Worm (Caenorhabditis elegans) whole organism, late embryonic: ENCODE data around the gene vab-1.

Experiments
- C08G9.2 ChIP-seq: sonication (generic microtip); optimal IDR thresholded peaks from 2 replicates; lab custom pipeline; 2016; ENCODE audit warnings: mild to moderate bottlenecking, missing genetic modification characterization, moderate library complexity, missing compliant biosample characterization
- C38D4.7 ChIP-seq: fragments of 200-800 bp; sonication (Bioruptor generic); optimal IDR thresholded peaks from 2 replicates; lab custom pipeline; 2018; ENCODE audit warnings: mild to moderate bottlenecking, missing genetic modification characterization, moderate library complexity, missing compliant biosample characterization
- F13H6.1 ChIP-seq: sonication (generic microtip); optimal IDR thresholded peaks from 2 replicates; lab custom pipeline; 2016; ENCODE audit warnings: missing genetic modification characterization, missing compliant biosample characterization
- K02D7.2 ChIP-seq: sonication (generic microtip); optimal IDR thresholded peaks from 2 replicates; lab custom pipeline; 2017; ENCODE audit warnings: mild to moderate bottlenecking, missing genetic modification characterization, missing compliant biosample characterization
- K09A11.1 ChIP-seq: sonication (generic microtip); optimal IDR thresholded peaks from 2 replicates; lab custom pipeline; 2017; ENCODE audit warnings: antibody characterized with exemption, mild to moderate bottlenecking, missing genetic modification characterization, missing compliant biosample characterization; ENCODE audit not compliant: insufficient read depth
- T23F11.4 ChIP-seq: fragments of 200-800 bp; sonication (Bioruptor generic); optimal IDR thresholded peaks from 2 replicates; lab custom pipeline; 2018; ENCODE audit warnings: mild to moderate bottlenecking, missing genetic modification characterization, missing compliant biosample characterization
- Y22D7AL.16 ChIP-seq: sonication (generic microtip); optimal IDR thresholded peaks from 2 replicates; lab custom pipeline; 2016; ENCODE audit warnings: missing genetic modification characterization, missing compliant biosample characterization
- ceh-18 ChIP-seq: sonication (generic microtip); optimal IDR thresholded peaks from 2 replicates; lab custom pipeline; 2016; ENCODE audit warnings: missing genetic modification characterization, missing compliant biosample characterization
- ceh-19 ChIP-seq: fragments of 200-800 bp; sonication (Bioruptor generic); optimal IDR thresholded peaks from 2 replicates; lab custom pipeline; 2018; ENCODE audit warnings: mild to moderate bottlenecking, missing genetic modification characterization, missing compliant biosample characterization
- ceh-22 ChIP-seq: sonication (generic microtip); optimal IDR thresholded peaks from 2 replicates; lab custom pipeline; 2017; ENCODE audit warnings: missing biosample characterization, missing genetic modification characterization
- ceh-24 ChIP-seq: sonication (generic microtip); optimal IDR thresholded peaks from 2 replicates; lab custom pipeline; 2016; ENCODE audit warnings: mild to moderate bottlenecking, missing genetic modification characterization, missing compliant biosample characterization
- ceh-30 ChIP-seq: fragments of 150-350 bp; optimal IDR thresholded peaks from 2 replicates; lab custom pipeline; 2014; ENCODE audit warnings: missing biosample characterization, missing genetic modification characterization
- ceh-34 ChIP-seq: sonication (generic microtip); optimal IDR thresholded peaks from 2 replicates; lab custom pipeline; 2016; ENCODE audit warnings: mild to moderate bottlenecking, missing genetic modification characterization, missing compliant biosample characterization
- ceh-45 ChIP-seq: fragments of 200-800 bp; sonication (Bioruptor generic); IDR thresholded peaks from 2 replicates; pipeline ENCODE4 v1.3.6; 2022; ENCODE audit warnings: missing genetic modification reagents, missing genetic modification characterization, missing compliant biosample characterization
- ceh-48 ChIP-seq: sonication (generic microtip); optimal IDR thresholded peaks from 2 replicates; lab custom pipeline; 2016; ENCODE audit warnings: missing genetic modification characterization, inconsistent platforms, missing compliant biosample characterization
- ceh-6 ChIP-seq: fragments of 200-800 bp; sonication (Bioruptor generic); optimal IDR thresholded peaks from 2 replicates; lab custom pipeline; 2018; ENCODE audit warnings: mild to moderate bottlenecking, missing genetic modification characterization, missing compliant biosample characterization
- che-1 ChIP-seq: sonication (generic microtip); optimal IDR thresholded peaks from 2 replicates; lab custom pipeline; 2016; ENCODE audit warnings: mild to moderate bottlenecking, missing genetic modification characterization, missing compliant biosample characterization
- dmd-4 ChIP-seq: sonication (generic microtip); optimal IDR thresholded peaks from 2 replicates; lab custom pipeline; 2016; ENCODE audit warnings: borderline replicate concordance, missing genetic modification characterization, missing compliant biosample characterization
- dve-1 ChIP-seq: sonication (generic microtip); optimal IDR thresholded peaks from 2 replicates; lab custom pipeline; 2017; ENCODE audit warnings: antibody characterized with exemption, mild to moderate bottlenecking, missing genetic modification characterization, missing compliant biosample characterization
- elt-2 ChIP-seq: sonication (generic microtip); optimal IDR thresholded peaks from 2 replicates; lab custom pipeline; 2016; ENCODE audit warnings: missing genetic modification reagents, missing genetic modification characterization, missing compliant biosample characterization
- ets-4 ChIP-seq: sonication (generic microtip); optimal IDR thresholded peaks from 2 replicates; lab custom pipeline; 2016; ENCODE audit warnings: missing genetic modification characterization, missing compliant biosample characterization
- fax-1 ChIP-seq: sonication (generic microtip); optimal IDR thresholded peaks from 2 replicates; lab custom pipeline; 2016; ENCODE audit warnings: missing genotype, missing genetic modification characterization, missing compliant biosample characterization
- fkh-10 ChIP-seq: fragments of 150-350 bp; optimal IDR thresholded peaks from 2 replicates; lab custom pipeline; 2014; ENCODE audit warnings: missing biosample characterization, missing genetic modification reagents, missing genetic modification characterization
- gmeb-2 ChIP-seq: sonication (generic microtip); optimal IDR thresholded peaks from 2 replicates; lab custom pipeline; 2016; ENCODE audit warnings: missing genetic modification characterization, inconsistent platforms, missing compliant biosample characterization
- hlh-6 ChIP-seq: sonication (generic microtip); optimal IDR thresholded peaks from 2 replicates; lab custom pipeline; 2016; ENCODE audit warnings: missing genotype, missing genetic modification characterization, missing compliant biosample characterization
- hlh-8 ChIP-seq: sonication (generic microtip); optimal IDR thresholded peaks from 2 replicates; lab custom pipeline; 2016; ENCODE audit warnings: missing genotype, missing genetic modification characterization, missing compliant biosample characterization
- npax-4 ChIP-seq: sonication (generic microtip); optimal IDR thresholded peaks from 2 replicates; lab custom pipeline; 2016; ENCODE audit warnings: missing genetic modification characterization, missing compliant biosample characterization
- pat-9 ChIP-seq: fragments of 200-800 bp; sonication (Bioruptor generic); optimal IDR thresholded peaks from 2 replicates; lab custom pipeline; 2018; ENCODE audit warnings: mild to moderate bottlenecking, missing genetic modification characterization, moderate library complexity, missing compliant biosample characterization
- pax-1 ChIP-seq: fragments of 150-350 bp; optimal IDR thresholded peaks from 2 replicates; lab custom pipeline; 2014; ENCODE audit warnings: missing biosample characterization, missing genetic modification characterization
- pha-2 ChIP-seq: sonication (generic microtip); optimal IDR thresholded peaks from 2 replicates; lab custom pipeline; 2017; ENCODE audit warnings: mild to moderate bottlenecking, missing genetic modification characterization, missing compliant biosample characterization
- pros-1 ChIP-seq: fragments of 150-350 bp; optimal IDR thresholded peaks from 2 replicates; lab custom pipeline; 2014; ENCODE audit warnings: missing biosample characterization, missing genetic modification reagents, missing genetic modification characterization
- rnt-1 ChIP-seq: sonication (generic microtip); optimal IDR thresholded peaks from 2 replicates; lab custom pipeline; 2016; ENCODE audit warnings: missing genetic modification characterization, missing compliant biosample characterization
- unc-55 ChIP-seq: sonication (generic microtip); optimal IDR thresholded peaks from 2 replicates; lab custom pipeline; 2017; ENCODE audit warnings: missing biosample characterization, missing genetic modification reagents, missing genetic modification characterization
- zip-5 ChIP-seq: sonication (generic microtip); optimal IDR thresholded peaks from 2 replicates; lab custom pipeline; 2016; ENCODE audit warnings: missing genetic modification characterization, missing compliant biosample characterization
- ztf-16 ChIP-seq: sonication (generic microtip); optimal IDR thresholded peaks from 2 replicates; lab custom pipeline; 2017; ENCODE audit warnings: missing genetic modification characterization, missing compliant biosample characterization

vab-1 gene

DNA sequence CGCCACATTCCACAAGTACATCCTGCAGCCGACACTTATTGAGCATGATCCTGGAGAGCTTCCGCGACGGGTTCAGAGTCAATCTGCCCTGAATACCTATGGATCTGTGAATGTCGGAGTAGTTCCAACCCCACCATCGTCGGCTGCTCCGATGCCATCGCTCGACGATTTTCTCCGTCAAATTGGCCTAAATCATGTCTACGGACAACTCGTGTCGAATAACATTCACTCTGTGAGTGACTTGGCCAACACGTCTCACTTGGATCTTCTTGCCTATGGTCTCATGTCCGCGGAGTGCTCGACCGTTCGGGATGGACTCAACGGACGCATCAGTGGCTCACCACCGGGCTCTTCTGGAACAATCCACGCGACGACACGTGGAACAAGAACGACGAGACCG lies 18.3 kb downstream of the vab-1 start:
- TF ChIP-seq ceh-18: no peak
- TF ChIP-seq zip-5: no peak
- no peak for TF ChIP-seq hlh-8 (tag; lab: Kevin White, UChicago)
- no peak for TF ChIP-seq ceh-45 (GFP tag; lab: Robert Waterston, UW)
- TF ChIP-seq T23F11.4: no peak
- TF ChIP-seq che-1 (tag; lab: Kevin White, UChicago): no peak
- no peak for TF ChIP-seq pax-1 (tag; lab: Kevin White, UChicago)
- no peak for TF ChIP-seq gmeb-2 (tag; lab: Kevin White, UChicago)
- no peak for TF ChIP-seq F13H6.1 (tag; lab: Kevin White, UChicago)
- no peak for TF ChIP-seq ceh-30 (tag; lab: Kevin White, UChicago)
- no peak for TF ChIP-seq K09A11.1 (tag; lab: Kevin White, UChicago)
- no peak for TF ChIP-seq fkh-10
- TF ChIP-seq C08G9.2 (tag; lab: Kevin White, UChicago): no peak
- no peak for TF ChIP-seq ceh-6 (GFP tag; lab: Kevin White, UChicago)
- no peak for TF ChIP-seq ztf-16
- no peak for TF ChIP-seq ceh-48
- no peak for TF ChIP-seq ceh-19 (GFP tag; lab: Kevin White, UChicago)
- TF ChIP-seq dve-1 (tag; lab: Kevin White, UChicago): no peak
- no peak for TF ChIP-seq ceh-22 (tag; lab: Kevin White, UChicago)
- TF ChIP-seq fax-1: no peak
- TF ChIP-seq, all 69 proteins: peak for 0

DNA sequence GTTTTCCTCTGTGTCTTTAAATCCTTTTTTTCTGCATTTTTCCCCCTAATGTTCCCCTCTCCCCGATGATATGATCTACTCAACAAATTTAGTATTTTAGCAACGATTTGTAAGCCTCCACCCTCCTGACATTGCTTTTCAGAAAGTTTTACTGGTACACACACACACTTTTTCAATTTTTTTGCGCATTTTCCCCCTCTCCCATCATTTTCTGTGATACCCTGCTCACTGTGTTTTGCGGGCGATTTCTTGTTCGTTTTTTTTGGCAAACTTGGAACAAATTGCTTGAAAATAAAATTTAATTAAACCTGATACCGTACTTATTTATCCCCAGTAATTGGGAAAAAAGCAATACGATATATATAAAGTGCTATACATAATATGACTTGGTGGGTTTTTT lies 18.9 kb downstream of the vab-1 start:
- TF ChIP-seq rnt-1: peak; percentile 10
- no peak for TF ChIP-seq ets-4 (tag; lab: Kevin White, UChicago)
- TF ChIP-seq pha-2 (tag; lab: Kevin White, UChicago): no peak
- no peak for TF ChIP-seq ceh-48
- TF ChIP-seq dmd-4 (tag; lab: Kevin White, UChicago): peak; percentile 18
- TF ChIP-seq ceh-24 (tag; lab: Kevin White, UChicago): no peak
- TF ChIP-seq C08G9.2 (tag; lab: Kevin White, UChicago): no peak
- TF ChIP-seq fkh-10: no peak

DNA sequence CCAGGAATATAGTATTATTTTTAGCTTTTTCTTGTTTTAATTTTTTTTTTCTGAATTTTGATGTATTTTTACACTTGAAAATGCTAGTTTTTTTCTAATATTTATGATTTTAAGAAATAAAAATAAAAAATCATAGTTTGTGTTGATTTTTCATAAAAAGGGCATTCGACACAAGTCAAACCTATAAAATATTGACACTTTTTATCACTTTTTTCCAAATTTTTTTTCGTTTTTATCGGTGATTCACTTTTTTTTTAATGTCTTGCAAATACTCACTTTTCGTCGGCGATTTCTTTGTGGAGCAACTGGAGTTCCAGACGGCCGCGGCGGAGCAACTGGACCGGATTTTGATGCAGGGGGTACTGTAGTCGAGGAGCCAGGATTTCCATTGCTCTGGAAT lies 25.6 kb downstream of the vab-1 start:
- no peak for TF ChIP-seq pros-1 (tag; lab: Kevin White, UChicago)
- TF ChIP-seq ceh-18: no peak
- TF ChIP-seq unc-55 (GFP tag; lab: Kevin White, UChicago): no peak
- TF ChIP-seq C38D4.7 (GFP tag; lab: Kevin White, UChicago): no peak
- TF ChIP-seq K02D7.2 (tag; lab: Kevin White, UChicago): no peak
- TF ChIP-seq T23F11.4: no peak
- no peak for TF ChIP-seq ceh-22 (tag; lab: Kevin White, UChicago)
- no peak for TF ChIP-seq ceh-34 (tag; lab: Kevin White, UChicago)
- TF ChIP-seq hlh-8 (tag; lab: Kevin White, UChicago): no peak
- no peak for TF ChIP-seq pat-9 (tag; lab: Kevin White, UChicago)
- no peak for TF ChIP-seq npax-4 (tag; lab: Kevin White, UChicago)
- TF ChIP-seq K09A11.1 (tag; lab: Kevin White, UChicago): no peak

DNA sequence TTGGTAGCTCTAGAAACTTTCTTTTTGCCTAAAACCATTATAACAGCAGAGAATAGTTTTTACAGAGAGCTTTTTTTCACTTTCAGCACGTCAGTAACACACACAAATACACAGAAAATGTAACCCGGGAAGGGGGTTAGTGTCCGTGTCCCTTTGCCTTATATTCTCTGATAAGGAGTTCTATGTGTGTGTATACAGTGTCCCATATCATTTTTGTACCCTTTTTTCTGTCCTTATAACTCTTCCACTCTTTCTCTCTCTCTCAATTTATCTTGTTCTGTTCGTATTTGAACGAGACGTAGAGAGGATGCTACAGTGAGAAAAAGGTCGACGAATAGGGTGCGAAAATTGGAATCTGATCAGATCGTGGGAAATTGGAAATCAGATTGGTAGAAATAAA lies 27.0 kb downstream of the vab-1 start:
- TF ChIP-seq pha-2 (tag; lab: Kevin White, UChicago) (no peak), elt-2 (peak; percentile 49)

DNA sequence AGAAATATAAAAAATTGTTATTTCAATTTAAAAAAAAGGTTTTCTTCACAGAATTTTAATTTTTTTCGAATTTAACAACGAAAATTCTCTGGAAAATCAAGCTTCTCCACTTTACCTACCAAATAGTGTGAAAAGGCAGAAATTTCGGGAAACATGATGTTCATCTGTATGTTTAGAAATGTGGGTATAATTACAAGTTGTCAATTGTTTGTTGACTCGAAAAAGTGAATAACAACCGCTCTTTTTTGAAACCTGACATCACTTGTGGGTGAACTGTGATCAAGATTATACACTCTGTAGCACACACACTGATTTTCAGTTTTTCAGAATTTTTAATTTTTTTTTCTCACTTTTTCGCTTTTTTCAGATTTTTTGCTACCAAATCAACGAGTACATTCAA lies 28.0 kb downstream of the vab-1 start:
- no peak for TF ChIP-seq hlh-6 (tag; lab: Kevin White, UChicago)
- TF ChIP-seq Y22D7AL.16 (tag; lab: Kevin White, UChicago): no peak
- TF ChIP-seq C08G9.2 (tag; lab: Kevin White, UChicago): no peak
- TF ChIP-seq fkh-10: no peak
